Worm (Caenorhabditis elegans): ENCODE measurements around the gene hdl-2.

hdl-2 gene

ce11 chrIV:8921166-8921565 is 47.2 kb downstream of the hdl-2 start:
- peak; percentile 72 for TF ChIP-seq egl-5 (tag; optimal IDR thresholded peaks at IDR 0.05)
- no peak for TF ChIP-seq nhr-28 (tag; optimal IDR thresholded peaks at IDR 0.05)

DNA sequence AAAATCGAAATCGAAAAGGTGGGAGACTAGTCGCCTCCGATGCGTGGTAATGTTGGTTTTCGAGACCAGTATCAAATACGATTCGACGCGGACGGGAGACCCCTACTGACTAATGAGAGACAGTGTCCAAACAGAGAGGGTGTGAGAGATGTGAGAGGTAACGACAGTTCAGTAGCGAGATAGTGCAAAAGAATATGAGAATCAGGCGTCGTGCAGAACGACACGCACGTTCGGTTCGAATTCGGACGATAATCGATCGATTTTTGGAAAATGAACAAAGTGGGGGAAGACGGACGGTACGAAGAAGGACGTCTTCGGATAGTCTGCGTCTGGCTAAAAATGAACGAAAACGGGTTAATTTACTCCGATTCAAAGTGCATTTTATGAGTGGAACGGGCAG is 48.0 kb downstream of the hdl-2 start, which contains the start of gene D1046.16:
D1046.16 (plus strand) TSS at position 195 of the 400 bp plus-strand sequence.
- TF ChIP-seq jun-1 (tag; optimal IDR thresholded peaks at IDR 0.05) (no peak), eor-1 (tag; optimal IDR thresholded peaks at IDR 0.05) (no peak), hmg-11 (tag; optimal IDR thresholded peaks at IDR 0.05) (peak; percentile 37), egl-27 (tag; optimal IDR thresholded peaks at IDR 0.05) (no peak), nfya-1 (tag; optimal IDR thresholded peaks at IDR 0.05; ENCODE audit: insufficient read depth) (peak; percentile 20), lin-15B (tag; optimal IDR thresholded peaks at IDR 0.05) (peak; percentile 49), fkh-2 (tag; optimal IDR thresholded peaks at IDR 0.05) (no peak), lin-39 (tag; optimal IDR thresholded peaks at IDR 0.05) (no peak), zag-1 (tag; optimal IDR thresholded peaks at IDR 0.05) (no peak), snpc-4 (tag; optimal IDR thresholded peaks at IDR 0.05) (peak; percentile 20), elt-2 (tag; optimal IDR thresholded peaks at IDR 0.05) (peak; percentile 35), nhr-43 (tag; optimal IDR thresholded peaks at IDR 0.05; ENCODE audit: poor library complexity, severe bottlenecking) (peak; percentile 19), nhr-237 (tag; optimal IDR thresholded peaks at IDR 0.05) (no peak), ztf-11 (tag; optimal IDR thresholded peaks at IDR 0.05) (no peak), pha-4 (tag; optimal IDR thresholded peaks at IDR 0.05) (peak; percentile 42), ceh-28 (tag; optimal IDR thresholded peaks at IDR 0.05) (peak; percentile 68), nhr-23 (tag; optimal IDR thresholded peaks at IDR 0.05) (peak; percentile 53), nhr-25 (tag; optimal IDR thresholded peaks at IDR 0.05) (peak; percentile 90)

- TF ChIP-seq pha-4 (tag; optimal IDR thresholded peaks at IDR 0.05) (no peak), lsy-12 (tag; optimal IDR thresholded peaks at IDR 0.05) (no peak), unc-62 (GFP tag; optimal IDR thresholded peaks at IDR 0.05) (no peak), nhr-23 (tag; optimal IDR thresholded peaks at IDR 0.05) (no peak), unc-39 (tag; optimal IDR thresholded peaks at IDR 0.05) (no peak), ceh-28 (tag; optimal IDR thresholded peaks at IDR 0.05) (no peak), nhr-12 (tag; optimal IDR thresholded peaks at IDR 0.05) (no peak), nfya-1 (tag; optimal IDR thresholded peaks at IDR 0.05; ENCODE audit: insufficient read depth) (no peak), lin-15B (tag; optimal IDR thresholded peaks at IDR 0.05) (no peak), ZK546.5 (tag; optimal IDR thresholded peaks at IDR 0.05) (no peak), skn-1 (tag; optimal IDR thresholded peaks at IDR 0.05) (no peak), snpc-4 (tag; optimal IDR thresholded peaks at IDR 0.05) (no peak), elt-2 (tag; optimal IDR thresholded peaks at IDR 0.05) (no peak), nhr-28 (tag; optimal IDR thresholded peaks at IDR 0.05) (no peak), nhr-77 (tag; optimal IDR thresholded peaks at IDR 0.05) (no peak), egl-5 (tag; optimal IDR thresholded peaks at IDR 0.05) (no peak), eor-1 (tag; optimal IDR thresholded peaks at IDR 0.05) (no peak), fkh-2 (tag; optimal IDR thresholded peaks at IDR 0.05) (no peak), ztf-4 (tag; optimal IDR thresholded peaks at IDR 0.05) (no peak), nhr-25 (tag; optimal IDR thresholded peaks at IDR 0.05) (no peak)
Observed at ce11 chrIV:8923381-8923780, 49.4 kb downstream of the hdl-2 start.

DNA sequence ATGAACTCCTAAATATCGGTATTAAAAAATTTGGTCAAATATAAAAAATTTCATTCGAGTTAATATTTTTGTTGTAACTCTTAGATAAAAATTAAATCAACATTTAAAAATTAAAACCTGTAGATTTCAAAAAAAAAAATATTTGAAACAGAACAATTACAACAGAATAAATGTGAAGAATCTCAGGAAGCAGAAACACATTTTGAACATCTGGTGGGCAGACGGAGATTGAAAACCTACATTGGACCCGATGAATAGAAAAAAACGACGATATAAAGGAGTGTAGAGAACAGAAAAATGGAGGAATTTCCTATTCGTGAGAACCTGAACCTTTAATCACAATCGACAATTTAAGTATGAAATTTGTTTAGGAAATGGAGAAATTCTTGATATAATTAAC is 50.2 kb downstream of the hdl-2 start:
- TF ChIP-seq mml-1 (tag; optimal IDR thresholded peaks at IDR 0.05): no peak
- TF ChIP-seq nhr-67 (tag; optimal IDR thresholded peaks at IDR 0.05): no peak
- TF ChIP-seq unc-39 (tag; optimal IDR thresholded peaks at IDR 0.05): no peak
- no peak for TF ChIP-seq nhr-43 (tag; optimal IDR thresholded peaks at IDR 0.05; ENCODE audit: poor library complexity, severe bottlenecking)
- no peak for TF ChIP-seq fos-1 (tag; optimal IDR thresholded peaks at IDR 0.05)
- no peak for TF ChIP-seq nhr-25 (tag; optimal IDR thresholded peaks at IDR 0.05)
- no peak for TF ChIP-seq pqm-1 (tag; optimal IDR thresholded peaks at IDR 0.05)
- no peak for TF ChIP-seq nhr-23 (tag; optimal IDR thresholded peaks at IDR 0.05)
- no peak for TF ChIP-seq snpc-4 (tag; optimal IDR thresholded peaks at IDR 0.05)
- TF ChIP-seq ama-1 (optimal IDR thresholded peaks at IDR 0.05): no peak
- TF ChIP-seq eor-1 (tag; optimal IDR thresholded peaks at IDR 0.05): no peak
- TF ChIP-seq ZK546.5 (tag; optimal IDR thresholded peaks at IDR 0.05): no peak

DNA sequence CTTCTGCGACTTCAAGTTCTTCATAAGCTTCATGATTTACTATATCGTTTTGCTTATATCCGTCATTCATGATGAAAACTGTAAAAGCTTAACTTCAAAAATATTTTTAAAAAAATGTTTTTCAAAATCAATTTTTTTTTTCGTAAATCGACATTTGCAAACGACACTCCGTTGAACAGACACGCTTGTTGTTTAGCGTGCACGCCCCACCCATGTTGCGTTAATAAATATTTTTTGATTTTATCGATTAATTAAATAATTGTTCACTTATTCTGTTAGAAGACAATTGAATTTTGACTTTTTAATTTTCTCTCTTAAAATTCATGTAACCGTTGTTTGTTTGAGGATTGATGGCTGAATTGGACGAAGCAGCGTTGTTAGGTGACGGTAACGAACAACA is 52.0 kb downstream of the hdl-2 start, which contains the start of the genes D1046.2 and cfim-2:
D1046.2 (minus strand) TSS at position 78 of the 400 bp plus-strand sequence.
cfim-2 (plus strand) TSS at position 335 of the 400 bp plus-strand sequence.
- TF ChIP-seq skn-1 (tag; optimal IDR thresholded peaks at IDR 0.05) (no peak), ZK546.5 (tag; optimal IDR thresholded peaks at IDR 0.05) (no peak), elt-3 (tag; optimal IDR thresholded peaks at IDR 0.05) (no peak), nfya-1 (tag; optimal IDR thresholded peaks at IDR 0.05; ENCODE audit: insufficient read depth) (peak; percentile 42), lin-39 (tag; optimal IDR thresholded peaks at IDR 0.05) (no peak), R02D3.7 (tag; optimal IDR thresholded peaks at IDR 0.05) (peak; percentile 12), nhr-23 (tag; optimal IDR thresholded peaks at IDR 0.05) (peak; percentile 38), pha-4 (tag; optimal IDR thresholded peaks at IDR 0.05) (peak; percentile 44), lin-15B (tag; optimal IDR thresholded peaks at IDR 0.05) (peak; percentile 28), ceh-9 (tag; optimal IDR thresholded peaks at IDR 0.05) (no peak), daf-12 (tag; optimal IDR thresholded peaks at IDR 0.05) (no peak), egl-27 (tag; optimal IDR thresholded peaks at IDR 0.05) (no peak)
